Fruit fly (Drosophila melanogaster): ENCODE results near the gene BBS8.
A peak's percentile ranks its signal among the peaks of the same experiment; 100 is the strongest.

Gene BBS8

DNA sequence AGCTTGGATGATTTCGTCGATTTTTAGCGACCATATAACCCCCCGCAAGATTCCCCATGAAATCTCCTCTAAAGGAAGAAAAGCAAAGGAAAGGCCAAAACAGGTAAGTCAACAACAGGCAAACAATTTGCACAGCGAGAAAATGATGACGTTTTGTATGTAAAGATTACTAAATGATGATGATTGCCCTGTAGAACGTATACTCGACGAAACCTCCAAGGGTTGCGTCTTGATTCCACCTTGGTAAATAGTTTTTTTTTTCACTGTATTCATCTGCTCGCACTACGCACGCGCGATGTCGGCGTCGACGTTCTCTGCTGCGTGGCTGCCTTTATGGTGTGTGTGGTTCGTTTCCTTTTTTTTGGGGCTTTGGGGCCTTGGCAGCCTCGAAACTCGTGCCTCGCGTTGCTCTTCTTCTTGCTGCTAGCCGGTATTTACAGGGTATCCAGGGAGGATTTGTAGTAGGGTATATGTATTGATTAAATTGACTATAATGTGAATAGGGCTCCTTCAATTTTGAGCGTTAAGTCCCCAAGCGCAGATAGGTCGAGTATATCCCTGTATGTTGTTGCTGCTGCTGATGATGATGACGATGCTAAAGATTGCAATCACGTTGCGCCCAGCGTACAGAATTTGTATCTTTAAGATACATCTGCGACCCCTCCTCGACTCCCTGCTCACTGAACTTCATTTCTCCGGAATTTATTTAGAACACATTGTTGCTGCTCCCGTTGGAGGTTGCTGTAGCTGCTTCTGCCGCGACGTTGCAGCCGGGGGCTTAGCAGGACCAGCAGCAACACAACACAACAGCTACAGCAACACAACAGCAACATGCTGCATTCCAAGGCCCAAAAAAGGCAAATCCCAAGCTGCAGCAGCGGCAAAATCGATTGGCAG, 4.9 kb downstream of the BBS8 start (continued):
- peak; percentile 93 to 97 for TF ChIP-seq ss (GFP tag; optimal IDR thresholded peaks at IDR 0.05)
- TF ChIP-seq lz (GFP tag; optimal IDR thresholded peaks at IDR 0.05): peak; percentile 94
- TF ChIP-seq CG3919 (GFP tag; optimal IDR thresholded peaks at IDR 0.05): peak; percentile 96
- peak; percentile 83 for TF ChIP-seq Hr38 (GFP tag; optimal IDR thresholded peaks at IDR 0.05)
- TF ChIP-seq CG16779 (tag; optimal IDR thresholded peaks at IDR 0.05): peak; percentile 82
- TF ChIP-seq Lpt (GFP tag; optimal IDR thresholded peaks at IDR 0.05): peak; percentile 92
- peak; percentile 91 for TF ChIP-seq Eip93F (GFP tag; optimal IDR thresholded peaks at IDR 0.05)
- TF ChIP-seq Hr39 (GFP tag; optimal IDR thresholded peaks at IDR 0.05): peak; percentile 92
- TF ChIP-seq vri (GFP tag; optimal IDR thresholded peaks at IDR 0.05): peak; percentile 95
- peak; percentile 96 for TF ChIP-seq CG32006 (GFP tag; optimal IDR thresholded peaks at IDR 0.05)
- TF ChIP-seq eg (GFP tag; IDR thresholded peaks at IDR 0.05): peak; percentile 96
- TF ChIP-seq CG4318 (GFP tag; optimal IDR thresholded peaks at IDR 0.05): peak; percentile 91
- TF ChIP-seq Eip78C (GFP tag): peak; percentile 98
- TF ChIP-seq dac (GFP tag; optimal IDR thresholded peaks at IDR 0.05): peak; percentile 95
- TF ChIP-seq CG6163 (GFP tag; IDR thresholded peaks at IDR 0.05): peak; percentile 96
- TF ChIP-seq CG31627 (GFP tag; optimal IDR thresholded peaks at IDR 0.05): peak; percentile 93
- peak; percentile 80 for TF ChIP-seq Blimp-1 (GFP tag; optimal IDR thresholded peaks at IDR 0.05)
- peak; percentile 95 for TF ChIP-seq CG6792 (GFP tag; optimal IDR thresholded peaks at IDR 0.05)
- TF ChIP-seq Eip75B (GFP tag; optimal IDR thresholded peaks at IDR 0.05): peak; percentile 96
- TF ChIP-seq cyc (GFP tag; optimal IDR thresholded peaks at IDR 0.05): peak; percentile 91
- TF ChIP-seq CG6854 (GFP tag; optimal IDR thresholded peaks at IDR 0.05): peak; percentile 91
- TF ChIP-seq CG6808 (GFP tag; optimal IDR thresholded peaks at IDR 0.05): peak; percentile 94
- peak; percentile 96 for TF ChIP-seq OdsH (GFP tag; optimal IDR thresholded peaks at IDR 0.05)
- TF ChIP-seq acj6 (GFP tag; optimal IDR thresholded peaks at IDR 0.05): peak; percentile 93
- peak; percentile 96 for TF ChIP-seq dsx (GFP tag; optimal IDR thresholded peaks at IDR 0.05; ENCODE audit: poor library complexity, severe bottlenecking)
- TF ChIP-seq svp (GFP tag): peak; percentile 97
- TF ChIP-seq Gug (GFP tag; IDR thresholded peaks at IDR 0.05): peak; percentile 90
- TF ChIP-seq CG8119 (GFP tag; IDR thresholded peaks at IDR 0.05): peak; percentile 97
- peak; percentile 87 for TF ChIP-seq CG9139 (GFP tag; optimal IDR thresholded peaks at IDR 0.05)
- TF ChIP-seq Ets96B (tag; optimal IDR thresholded peaks at IDR 0.05): peak; percentile 81
- TF ChIP-seq CG11294 (GFP tag; IDR thresholded peaks at IDR 0.05): peak; percentile 78
- peak; percentile 95 for TF ChIP-seq pdm3 (GFP tag; optimal IDR thresholded peaks at IDR 0.05)
- TF ChIP-seq CG11902 (GFP tag; optimal IDR thresholded peaks at IDR 0.05): peak; percentile 85
- TF ChIP-seq CG7368 (GFP tag; optimal IDR thresholded peaks at IDR 0.05): peak; percentile 93
- peak; percentile 85 for TF ChIP-seq CG3032 (tag; optimal IDR thresholded peaks at IDR 0.05)
- TF ChIP-seq Met (GFP tag; optimal IDR thresholded peaks at IDR 0.05): peak; percentile 95
- peak; percentile 97 for TF ChIP-seq CG15336 (GFP tag; IDR thresholded peaks at IDR 0.05)

- TF ChIP-seq Hr4 (GFP tag; optimal IDR thresholded peaks at IDR 0.05): peak; percentile 12
- TF ChIP-seq CG3919 (GFP tag; optimal IDR thresholded peaks at IDR 0.05): no peak
- no peak for TF ChIP-seq CG34406 (GFP tag; optimal IDR thresholded peaks at IDR 0.05)
- TF ChIP-seq lz (GFP tag; optimal IDR thresholded peaks at IDR 0.05): no peak
- TF ChIP-seq Blimp-1 (GFP tag; optimal IDR thresholded peaks at IDR 0.05): no peak
- no peak for TF ChIP-seq Eip93F (GFP tag; optimal IDR thresholded peaks at IDR 0.05)
- TF ChIP-seq Eip78C (GFP tag): peak; percentile 75
- TF ChIP-seq svp (GFP tag): peak; percentile 25
- TF ChIP-seq CG8119 (GFP tag; IDR thresholded peaks at IDR 0.05): 0 out of 3 replicates have a peak, but pooled peaks have one; percentile 16
- TF ChIP-seq CG3032 (tag; optimal IDR thresholded peaks at IDR 0.05): no peak
- no peak for TF ChIP-seq CG31627 (GFP tag; optimal IDR thresholded peaks at IDR 0.05)
- TF ChIP-seq net (GFP tag; optimal IDR thresholded peaks at IDR 0.05): no peak
- TF ChIP-seq CG6854 (GFP tag; optimal IDR thresholded peaks at IDR 0.05): no peak
- no peak for TF ChIP-seq CG11294 (GFP tag; IDR thresholded peaks at IDR 0.05)
- TF ChIP-seq vri (GFP tag; optimal IDR thresholded peaks at IDR 0.05): no peak
- peak; percentile 3 for TF ChIP-seq CG4318 (GFP tag; optimal IDR thresholded peaks at IDR 0.05)
- TF ChIP-seq CG6163 (GFP tag; IDR thresholded peaks at IDR 0.05): no peak
- TF ChIP-seq CG9139 (GFP tag; optimal IDR thresholded peaks at IDR 0.05): no peak
- no peak for TF ChIP-seq achi (GFP tag; optimal IDR thresholded peaks at IDR 0.05)
- TF ChIP-seq CG11902 (GFP tag; optimal IDR thresholded peaks at IDR 0.05): no peak
- no peak for TF ChIP-seq CG7368 (GFP tag; optimal IDR thresholded peaks at IDR 0.05)
- no peak for TF ChIP-seq OdsH (GFP tag; optimal IDR thresholded peaks at IDR 0.05)
- TF ChIP-seq CG32006 (GFP tag; optimal IDR thresholded peaks at IDR 0.05): peak; percentile 45
- TF ChIP-seq dac (GFP tag; optimal IDR thresholded peaks at IDR 0.05): no peak
- TF ChIP-seq CG10631 (GFP tag; optimal IDR thresholded peaks at IDR 0.05): no peak
- TF ChIP-seq CG15336 (GFP tag; IDR thresholded peaks at IDR 0.05): no peak
Observed at dm6 chr2L:428380-428989, 5.8 kb downstream of the BBS8 start.

All from whole organism, prepupa.